Worm (Caenorhabditis elegans) whole organism, L4 larva: ENCODE measurements around the gene try-1.

ENCODE experiments used
- D1046.2 ChIP-seq: fragments of 200-800 bp; sonication (Bioruptor generic); IDR thresholded peaks from 2 replicates; pipeline ENCODE4 v1.3.6; 2022; ENCODE audit warnings: missing genetic modification characterization, missing compliant biosample characterization
- F44E2.7 ChIP-seq: fragments of 200-800 bp; sonication (Bioruptor generic); IDR thresholded peaks from 2 replicates; pipeline ENCODE4 v2.1.2; 2022; ENCODE audit warnings: missing genetic modification characterization, missing compliant biosample characterization
- F49E8.2 ChIP-seq: sonication (generic microtip); optimal IDR thresholded peaks from 2 replicates; lab custom pipeline; 2016; ENCODE audit warnings: missing compliant biosample characterization, mild to moderate bottlenecking, missing genetic modification characterization, borderline replicate concordance
- Y75B8A.6 ChIP-seq: fragments of 200-800 bp; sonication (Bioruptor generic); IDR thresholded peaks from 2 replicates; pipeline ENCODE4 v1.3.6; 2022; ENCODE audit warnings: missing genetic modification reagents, missing genetic modification characterization, missing compliant biosample characterization
- ZK337.2 ChIP-seq: fragments of 200-800 bp; sonication (Bioruptor generic); IDR thresholded peaks from 2 replicates; pipeline ENCODE4 v1.3.6; 2022; ENCODE audit warnings: missing genetic modification reagents, missing genetic modification characterization, missing compliant biosample characterization
- aha-1 ChIP-seq: fragments of 150-350 bp; peaks from one replicate; lab custom pipeline; 2014; ENCODE audit warnings: missing biosample characterization, missing genetic modification characterization
- aly-2 ChIP-seq: sonication (generic microtip); optimal IDR thresholded peaks from 2 replicates; lab custom pipeline; 2018; ENCODE audit warnings: missing biosample characterization, missing genetic modification characterization
- ama-1 ChIP-seq: fragments of 150-350 bp; optimal IDR thresholded peaks from 2 replicates; lab custom pipeline; 2014; ENCODE audit warnings: inconsistent platforms, mixed read lengths
- attf-4 ChIP-seq: sonication (generic microtip); optimal IDR thresholded peaks from 3 replicates; lab custom pipeline; 2017; ENCODE audit warnings: missing biosample characterization, missing genetic modification characterization
- ceh-32 ChIP-seq: sonication (generic microtip); optimal IDR thresholded peaks from 2 replicates; lab custom pipeline; 2016; ENCODE audit warnings: mild to moderate bottlenecking, missing genetic modification characterization, missing compliant biosample characterization; ENCODE audit not compliant: poor library complexity
- ceh-82 ChIP-seq: sonication (generic microtip); optimal IDR thresholded peaks from 2 replicates; lab custom pipeline; 2017; ENCODE audit warnings: missing biosample characterization, missing genetic modification characterization
- ces-1 ChIP-seq: fragments of 150-350 bp; sonication (generic microtip); optimal IDR thresholded peaks from 4 replicates; lab custom pipeline; 2014; ENCODE audit warnings: missing biosample characterization, missing genetic modification reagents, missing genetic modification characterization
- cey-2 ChIP-seq: sonication (generic microtip); optimal IDR thresholded peaks from 3 replicates; lab custom pipeline; 2017; ENCODE audit warnings: missing genetic modification characterization, mild to moderate bottlenecking, missing compliant biosample characterization, antibody characterized with exemption, borderline replicate concordance; ENCODE audit not compliant: insufficient read depth
- daf-12 ChIP-seq: fragments of 150-350 bp; optimal IDR thresholded peaks from 2 replicates; lab custom pipeline; 2014; ENCODE audit warnings: missing biosample characterization, missing genetic modification reagents, missing genetic modification characterization
- daf-16 ChIP-seq, 3 experiments: sonication (generic microtip); optimal IDR thresholded peaks; 2 replicates each; lab custom pipeline; 2016 to 2017; ENCODE audit warnings: missing genetic modification characterization in 3 of 3, missing genetic modification reagents in 3 of 3, mild to moderate bottlenecking in 2 of 3, missing compliant biosample characterization in 2 of 3, missing biosample characterization in 1 of 3, moderate library complexity in 1 of 3
- dmd-6 ChIP-seq: fragments of 200-800 bp; sonication (Bioruptor generic); IDR thresholded peaks from 2 replicates; pipeline ENCODE4 v1.3.6; 2022; ENCODE audit warnings: missing genetic modification reagents, missing genetic modification characterization, missing compliant biosample characterization
- dmd-8 ChIP-seq: fragments of 200-800 bp; sonication (Bioruptor generic); IDR thresholded peaks from 2 replicates; pipeline ENCODE4 v1.3.6; 2022; ENCODE audit warnings: missing genetic modification characterization, missing compliant biosample characterization
- dpl-1 ChIP-seq: fragments of 150-350 bp; optimal IDR thresholded peaks from 2 replicates; lab custom pipeline; 2014; ENCODE audit warnings: missing biosample characterization, missing genetic modification reagents, missing genetic modification characterization
- dve-1 ChIP-seq: sonication (generic microtip); optimal IDR thresholded peaks from 2 replicates; lab custom pipeline; 2017; ENCODE audit warnings: antibody characterized with exemption, mild to moderate bottlenecking, missing genetic modification characterization, missing compliant biosample characterization; ENCODE audit not compliant: insufficient read depth
- egl-27 ChIP-seq: sonication (generic microtip); optimal IDR thresholded peaks from 3 replicates; lab custom pipeline; 2017; ENCODE audit warnings: missing biosample characterization, missing genetic modification reagents, missing genetic modification characterization
- hif-1 ChIP-seq, 2 experiments: sonication (generic microtip); optimal IDR thresholded peaks; 2 replicates each; lab custom pipeline; 2016 to 2017; ENCODE audit warnings: missing compliant biosample characterization in 2 of 2, missing genetic modification characterization in 2 of 2, missing genetic modification reagents in 2 of 2, missing genotype in 2 of 2, mild to moderate bottlenecking in 1 of 2
- hlh-11 ChIP-seq: fragments of 200-800 bp; sonication (Bioruptor generic); optimal IDR thresholded peaks from 2 replicates; lab custom pipeline; 2018; ENCODE audit warnings: mild to moderate bottlenecking, missing genetic modification characterization, missing compliant biosample characterization
- hmg-1.1 ChIP-seq: fragments of 200-800 bp; sonication (Bioruptor generic); IDR thresholded peaks from 2 replicates; pipeline ENCODE4 v1.3.6; 2022; ENCODE audit warnings: missing genetic modification reagents, missing genetic modification characterization, missing compliant biosample characterization
- jun-1 ChIP-seq: fragments of 150-350 bp; optimal IDR thresholded peaks from 2 replicates; lab custom pipeline; 2014; ENCODE audit warnings: missing biosample characterization, missing genetic modification reagents, missing genetic modification characterization
- lim-7 ChIP-seq: fragments of 200-800 bp; sonication (Bioruptor generic); IDR thresholded peaks from 2 replicates; pipeline ENCODE4 v1.3.6; 2022; ENCODE audit warnings: missing genetic modification characterization, missing compliant biosample characterization
- lsy-2 ChIP-seq, 2 experiments: fragments of 150-350 bp in 1 of 2; sonication (generic microtip) in 1 of 2; optimal IDR thresholded peaks; 2 replicates each; lab custom pipeline; 2014 to 2017; ENCODE audit warnings: missing biosample characterization in 2 of 2, missing genetic modification characterization in 2 of 2
- madf-5 ChIP-seq, 2 experiments: fragments of 200-800 bp; sonication (Bioruptor generic); IDR thresholded peaks; 2 replicates each; pipeline ENCODE4 v1.3.6; 2022; ENCODE audit warnings: missing compliant biosample characterization in 2 of 2, missing genetic modification characterization in 2 of 2
- madf-9 ChIP-seq: fragments of 200-800 bp; sonication (Bioruptor generic); conservative IDR thresholded peaks from 2 replicates; pipeline ENCODE4 v1.3.6; 2022; ENCODE audit warnings: missing genetic modification reagents, missing genetic modification characterization, missing compliant biosample characterization
- mep-1 ChIP-seq: fragments of 150-350 bp; sonication (generic microtip); optimal IDR thresholded peaks from 3 replicates; lab custom pipeline; 2014; ENCODE audit warnings: missing biosample characterization, missing genetic modification characterization
- mes-2 ChIP-seq: sonication (generic microtip); optimal IDR thresholded peaks from 2 replicates; lab custom pipeline; 2016; ENCODE audit warnings: missing genotype, mild to moderate bottlenecking, missing genetic modification characterization, missing compliant biosample characterization; ENCODE audit not compliant: poor library complexity, severe bottlenecking
- nhr-10 ChIP-seq: fragments of 150-350 bp; optimal IDR thresholded peaks from 2 replicates; lab custom pipeline; 2014; ENCODE audit warnings: missing biosample characterization, missing genetic modification characterization
- nhr-11 ChIP-seq: fragments of 150-350 bp; optimal IDR thresholded peaks from 2 replicates; lab custom pipeline; 2014; ENCODE audit warnings: missing biosample characterization, missing genetic modification characterization
- nhr-111 ChIP-seq: fragments of 200-800 bp; sonication (Bioruptor generic); optimal IDR thresholded peaks from 2 replicates; lab custom pipeline; 2018; ENCODE audit warnings: mild to moderate bottlenecking, missing genetic modification characterization, missing compliant biosample characterization
- nhr-237 ChIP-seq: sonication (generic microtip); optimal IDR thresholded peaks from 2 replicates; lab custom pipeline; 2017; ENCODE audit warnings: missing biosample characterization, missing genetic modification characterization
- nhr-28 ChIP-seq: fragments of 150-350 bp; optimal IDR thresholded peaks from 2 replicates; lab custom pipeline; 2014; ENCODE audit warnings: missing biosample characterization, missing genetic modification characterization
- nhr-6 ChIP-seq: fragments of 150-350 bp; optimal IDR thresholded peaks from 2 replicates; lab custom pipeline; 2014; ENCODE audit warnings: missing biosample characterization, missing genetic modification characterization
- nhr-76 ChIP-seq: fragments of 150-350 bp; optimal IDR thresholded peaks from 2 replicates; lab custom pipeline; 2014; ENCODE audit warnings: missing biosample characterization, missing genetic modification characterization
- nhr-77 ChIP-seq: fragments of 150-350 bp; optimal IDR thresholded peaks from 2 replicates; lab custom pipeline; 2014; ENCODE audit warnings: missing biosample characterization, missing genetic modification characterization
- pha-4 ChIP-seq, 2 experiments: fragments of 150-350 bp in 1 of 2; fragments of 200-800 bp in 1 of 2; sonication (Bioruptor generic) in 1 of 2; IDR thresholded peaks in 1 of 2; optimal IDR thresholded peaks in 1 of 2; 2 replicates each; pipeline versions ENCODE4 v1.3.6 to Lab custom; 2014 to 2022; ENCODE audit warnings: missing genetic modification characterization in 2 of 2, missing genetic modification reagents in 2 of 2, missing biosample characterization in 1 of 2, missing compliant biosample characterization in 1 of 2
- pqm-1 ChIP-seq: sonication (generic microtip); optimal IDR thresholded peaks from 2 replicates; lab custom pipeline; 2017; ENCODE audit warnings: missing biosample characterization, missing genetic modification characterization
- rbr-2 ChIP-seq: sonication (generic microtip); optimal IDR thresholded peaks from 2 replicates; lab custom pipeline; 2016; ENCODE audit warnings: missing genotype, missing genetic modification characterization, missing compliant biosample characterization
- saeg-2 ChIP-seq: fragments of 200-800 bp; sonication (Bioruptor generic); IDR thresholded peaks from 2 replicates; pipeline ENCODE4 v1.3.6; 2022; ENCODE audit warnings: missing genetic modification reagents, missing genetic modification characterization, missing compliant biosample characterization
- sdz-12 ChIP-seq: fragments of 200-800 bp; sonication (Bioruptor generic); optimal IDR thresholded peaks from 2 replicates; lab custom pipeline; 2018; ENCODE audit warnings: mild to moderate bottlenecking, missing genetic modification characterization, missing compliant biosample characterization
- snpc-4 ChIP-seq: fragments of 150-350 bp; optimal IDR thresholded peaks from 2 replicates; lab custom pipeline; 2014; ENCODE audit warnings: missing biosample characterization, missing genetic modification characterization
- unc-39 ChIP-seq: sonication (generic microtip); optimal IDR thresholded peaks from 2 replicates; lab custom pipeline; 2017; ENCODE audit warnings: missing biosample characterization, missing genetic modification characterization
- vab-7 ChIP-seq: fragments of 200-800 bp; sonication (Bioruptor generic); IDR thresholded peaks from 2 replicates; pipeline ENCODE4 v1.3.6; 2022; ENCODE audit warnings: missing genetic modification reagents, missing genetic modification characterization, missing compliant biosample characterization
- zag-1 ChIP-seq: fragments of 150-350 bp; optimal IDR thresholded peaks from 2 replicates; lab custom pipeline; 2014; ENCODE audit warnings: missing biosample characterization, missing genetic modification characterization
- zfp-3 ChIP-seq: fragments of 200-800 bp; sonication (Bioruptor generic); conservative IDR thresholded peaks from 2 replicates; pipeline ENCODE4 v1.3.6; 2022; ENCODE audit warnings: missing genetic modification reagents, missing genetic modification characterization, missing compliant biosample characterization

try-1 gene

DNA sequence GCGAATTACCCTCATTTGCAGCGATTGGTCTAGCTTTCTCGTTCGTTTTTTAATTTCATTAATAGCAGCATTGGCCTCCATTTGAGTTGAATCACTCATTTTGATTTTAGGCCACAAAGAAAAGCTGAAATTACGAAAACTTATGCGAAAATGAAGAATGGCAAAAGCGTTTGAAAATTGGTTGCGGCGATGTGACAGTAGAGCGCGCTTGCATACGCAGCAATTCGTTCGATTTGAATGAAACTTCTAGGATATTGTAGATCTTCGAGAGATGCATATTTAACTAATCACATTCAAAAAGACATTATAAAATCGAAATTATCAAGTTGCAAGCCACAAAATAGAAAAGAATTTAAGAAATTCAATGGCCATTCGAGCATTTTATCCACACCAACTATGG, 10.4 kb upstream of the try-1 start, which contains the start of gene ulp-2:
ulp-2 (minus strand) TSS at position 158 of the 400 bp plus-strand sequence.
- TF ChIP-seq nhr-237 (no peak), lsy-2 (tag; optimal IDR thresholded peaks at IDR 0.05; lab: Kevin White, UChicago) (peak in 1 of 2 experiments; percentile 53), aha-1 (tag; lab: Kevin White, UChicago) (peak; percentile 96), snpc-4 (tag; lab: Kevin White, UChicago) (no peak), dpl-1 (peak; percentile 14), hlh-11 (tag; lab: Kevin White, UChicago) (no peak)

DNA sequence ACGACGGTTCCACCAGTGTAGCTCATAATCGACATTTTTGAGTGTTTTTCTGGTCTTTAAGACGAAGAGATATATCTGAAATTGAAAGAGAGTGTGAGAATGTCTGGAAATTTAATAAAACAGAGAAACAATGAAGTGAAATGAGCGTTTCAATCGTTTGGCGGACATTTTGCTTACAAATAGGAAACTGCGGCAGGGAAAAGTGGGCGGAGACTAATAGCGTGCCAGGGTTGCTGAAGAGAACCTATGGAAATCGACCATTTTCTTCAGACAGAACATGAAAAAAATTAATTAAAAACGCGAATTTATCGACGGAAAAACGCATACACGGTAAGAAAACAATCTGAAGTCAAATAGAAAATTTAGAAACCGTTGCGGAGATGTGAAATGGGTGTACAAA, 6.0 kb upstream of the try-1 start, which contains the start of gene pbs-3:
pbs-3 (minus strand) TSS at position 75 of the 400 bp plus-strand sequence.
- no peak for TF ChIP-seq pha-4 (GFP tag; IDR thresholded peaks at IDR 0.05; lab: Robert Waterston, UW)
- no peak for TF ChIP-seq pha-4 (tag; optimal IDR thresholded peaks at IDR 0.05; lab: Kevin White, UChicago)
- TF ChIP-seq attf-4 (tag; lab: Kevin White, UChicago): no peak
- TF ChIP-seq ces-1 (GFP tag; lab: Kevin White, UChicago): no peak
- TF ChIP-seq mep-1: peak; percentile 77
- TF ChIP-seq daf-16 (GFP tag; optimal IDR thresholded peaks at IDR 0.05; lab: Kevin White, UChicago): no peak
- TF ChIP-seq daf-16 (tag; optimal IDR thresholded peaks at IDR 0.05; lab: Kevin White, UChicago): peak; percentile 35
- TF ChIP-seq aly-2 (tag; lab: Kevin White, UChicago): no peak
- TF ChIP-seq nhr-11 (tag; lab: Kevin White, UChicago): peak; percentile 50
- no peak for TF ChIP-seq F44E2.7 (GFP tag; lab: Robert Waterston, UW)
- peak; percentile 2 for TF ChIP-seq rbr-2
- peak; percentile 54; the same call in 1 of the 2 replicates for TF ChIP-seq vab-7 (GFP tag; lab: Robert Waterston, UW)
- no peak for TF ChIP-seq egl-27 (tag; lab: Kevin White, UChicago)
- no peak for TF ChIP-seq nhr-237
- no peak for TF ChIP-seq daf-12 (tag; lab: Kevin White, UChicago)
- no peak for TF ChIP-seq nhr-76 (tag; lab: Kevin White, UChicago)
- TF ChIP-seq saeg-2 (GFP tag; lab: Robert Waterston, UW): no peak
- TF ChIP-seq F49E8.2 (tag; lab: Kevin White, UChicago): no peak
- no peak for TF ChIP-seq jun-1
- peak; percentile 35 for TF ChIP-seq hlh-11 (tag; lab: Kevin White, UChicago)
- peak; percentile 67 for TF ChIP-seq dpl-1
- TF ChIP-seq dmd-8 (GFP tag; lab: Robert Waterston, UW): no peak
- peak; percentile 73 for TF ChIP-seq nhr-77 (tag; lab: Kevin White, UChicago)
- no peak for TF ChIP-seq D1046.2
- TF ChIP-seq ZK337.2 (GFP tag; lab: Robert Waterston, UW): no peak
- TF ChIP-seq ceh-82: no peak
- TF ChIP-seq ceh-32 (tag; lab: Kevin White, UChicago): no peak
- TF ChIP-seq nhr-28: peak; percentile 62
- TF ChIP-seq cey-2 (tag; lab: Kevin White, UChicago): no peak
- TF ChIP-seq hmg-1.1 (GFP tag; lab: Robert Waterston, UW): peak; percentile 43; the same call in 1 of the 2 replicates
- TF ChIP-seq madf-9: no peak
- TF ChIP-seq madf-5 (GFP tag; IDR thresholded peaks at IDR 0.05; lab: Robert Waterston, UW): 0 out of 4 replicates have a peak, but pooled peaks of 1 of the 2 experiments have one; percentile 46
- TF ChIP-seq lim-7 (GFP tag; lab: Robert Waterston, UW): no peak
- peak in 1 of 2 experiments; percentile 68 for TF ChIP-seq hif-1 (tag; optimal IDR thresholded peaks at IDR 0.05; lab: Kevin White, UChicago)
- peak; percentile 95 for TF ChIP-seq mes-2
- TF ChIP-seq dve-1: peak; percentile 66
- no peak for TF ChIP-seq zfp-3
- TF ChIP-seq Y75B8A.6: no peak
- no peak for TF ChIP-seq unc-39
- TF ChIP-seq pqm-1 (tag; lab: Kevin White, UChicago): no peak
- peak; percentile 82 for TF ChIP-seq nhr-6
- no peak for TF ChIP-seq sdz-12 (GFP tag; lab: Kevin White, UChicago)
- TF ChIP-seq nhr-10 (tag; lab: Kevin White, UChicago): no peak
- TF ChIP-seq nhr-111 (GFP tag; lab: Kevin White, UChicago): no peak
- peak in 1 of 2 experiments; percentile 81 for TF ChIP-seq lsy-2 (tag; optimal IDR thresholded peaks at IDR 0.05; lab: Kevin White, UChicago)
- TF ChIP-seq dmd-6 (GFP tag; lab: Robert Waterston, UW): no peak; the same call in 1 of the 2 replicates
- TF ChIP-seq zag-1 (tag; lab: Kevin White, UChicago): no peak
- TF ChIP-seq ama-1 (lab: Kevin White, UChicago): peak; percentile 66
